Fruit fly (Drosophila melanogaster) whole organism, prepupa: ENCODE measurements around the gene 825-Oak.
"Not testable (repeated sequence)": the region's sequence is repeated elsewhere in the genome, so short reads cannot be mapped to it uniquely, and the experiment has no call there.

Experiments
- CG10631 ChIP-seq: fragments of 200-800 bp; sonication (Bioruptor generic); optimal IDR thresholded peaks from 2 replicates; lab custom pipeline; 2016; ENCODE audit warnings: missing biosample characterization, missing genetic modification characterization
- CG10669 ChIP-seq: fragments of 200-800 bp; sonication (Bioruptor generic); optimal IDR thresholded peaks from 3 replicates; lab custom pipeline; 2018; ENCODE audit warnings: missing biosample characterization, mild to moderate bottlenecking, missing genetic modification characterization, moderate library complexity
- CG11762 ChIP-seq: fragments of 200-800 bp; sonication (Bioruptor generic); optimal IDR thresholded peaks from 3 replicates; lab custom pipeline; 2016; ENCODE audit warnings: missing biosample characterization, missing genetic modification characterization; ENCODE audit not compliant: insufficient read depth
- CG11902 ChIP-seq: fragments of 200-800 bp; sonication (Bioruptor generic); optimal IDR thresholded peaks from 3 replicates; lab custom pipeline; 2016; ENCODE audit warnings: missing biosample characterization, missing genetic modification characterization
- CG15336 ChIP-seq: fragments of 200-800 bp; sonication (Bioruptor generic); IDR thresholded peaks from 2 replicates; pipeline ENCODE4 v1.3.6; 2022; ENCODE audit warnings: missing biosample characterization, missing genetic modification characterization
- CG1621 ChIP-seq: fragments of 200-800 bp; sonication (Bioruptor generic); optimal IDR thresholded peaks from 3 replicates; lab custom pipeline; 2018; ENCODE audit warnings: missing biosample characterization, mild to moderate bottlenecking, missing genetic modification characterization
- CG31627 ChIP-seq: fragments of 200-800 bp; sonication (Bioruptor generic); optimal IDR thresholded peaks from 3 replicates; lab custom pipeline; 2016; ENCODE audit warnings: missing biosample characterization, missing genetic modification characterization
- CG32006 ChIP-seq: fragments of 200-800 bp; sonication (Bioruptor generic); optimal IDR thresholded peaks from 3 replicates; lab custom pipeline; 2017; ENCODE audit warnings: missing biosample characterization, mild to moderate bottlenecking, missing genetic modification characterization
- CG34406 ChIP-seq: fragments of 200-800 bp; sonication (Bioruptor generic); optimal IDR thresholded peaks from 3 replicates; lab custom pipeline; 2016; ENCODE audit warnings: missing biosample characterization, missing genetic modification characterization
- CG3919 ChIP-seq: fragments of 200-800 bp; sonication (Bioruptor generic); optimal IDR thresholded peaks from 3 replicates; lab custom pipeline; 2016; ENCODE audit warnings: missing biosample characterization, missing genetic modification characterization
- CG6163 ChIP-seq: fragments of 200-800 bp; sonication (Bioruptor generic); IDR thresholded peaks from 3 replicates; pipeline ENCODE4 v1.3.6; 2022; ENCODE audit warnings: missing biosample characterization, missing genetic modification characterization
- CG6792 ChIP-seq: fragments of 200-800 bp; sonication (Bioruptor generic); optimal IDR thresholded peaks from 3 replicates; lab custom pipeline; 2016; ENCODE audit warnings: missing biosample characterization, missing genetic modification characterization
- CG7368 ChIP-seq: fragments of 200-800 bp; sonication (Bioruptor generic); optimal IDR thresholded peaks from 3 replicates; lab custom pipeline; 2016; ENCODE audit warnings: missing biosample characterization, missing genetic modification characterization
- CG8119 ChIP-seq: fragments of 200-800 bp; sonication (Bioruptor generic); IDR thresholded peaks from 3 replicates; pipeline ENCODE4 v1.3.6; 2022; ENCODE audit warnings: missing biosample characterization, missing genetic modification characterization
- CG8319 ChIP-seq: fragments of 200-800 bp; sonication (Bioruptor generic); optimal IDR thresholded peaks from 3 replicates; lab custom pipeline; 2016; ENCODE audit warnings: missing biosample characterization, missing genetic modification characterization
- CG8632 ChIP-seq: fragments of 200-800 bp; sonication (Bioruptor generic); optimal IDR thresholded peaks from 3 replicates; lab custom pipeline; 2016; ENCODE audit warnings: missing biosample characterization, missing genetic modification characterization
- Eip75B ChIP-seq: fragments of 200-800 bp; sonication (Bioruptor generic); optimal IDR thresholded peaks from 3 replicates; lab custom pipeline; 2016; ENCODE audit warnings: missing biosample characterization, missing genetic modification characterization
- Eip78C ChIP-seq: fragments of 200-800 bp; sonication (Bioruptor generic); peaks from one replicate; lab custom pipeline; 2016; ENCODE audit warnings: missing biosample characterization, missing genetic modification characterization
- Ets21C ChIP-seq: fragments of 200-800 bp; sonication (Bioruptor generic); optimal IDR thresholded peaks from 3 replicates; lab custom pipeline; 2016; ENCODE audit warnings: missing biosample characterization, missing genetic modification characterization
- Hr38 ChIP-seq: sonication (Bioruptor generic); optimal IDR thresholded peaks from 2 replicates; lab custom pipeline; 2016; ENCODE audit warnings: missing biosample characterization, missing genetic modification characterization
- Hr4 ChIP-seq: fragments of 200-800 bp; sonication (Bioruptor generic); optimal IDR thresholded peaks from 3 replicates; lab custom pipeline; 2016; ENCODE audit warnings: missing biosample characterization, missing genetic modification characterization
- Lpt ChIP-seq: fragments of 200-800 bp; sonication (Bioruptor generic); optimal IDR thresholded peaks from 3 replicates; lab custom pipeline; 2016; ENCODE audit warnings: missing biosample characterization, missing genetic modification characterization
- Met ChIP-seq: fragments of 200-800 bp; sonication (Bioruptor generic); optimal IDR thresholded peaks from 3 replicates; lab custom pipeline; 2016; ENCODE audit warnings: missing biosample characterization, missing genetic modification characterization
- OdsH ChIP-seq: fragments of 200-800 bp; sonication (Bioruptor generic); optimal IDR thresholded peaks from 3 replicates; lab custom pipeline; 2016; ENCODE audit warnings: missing biosample characterization, missing genetic modification characterization
- Smox ChIP-seq: fragments of 200-800 bp; sonication (Bioruptor generic); optimal IDR thresholded peaks from 3 replicates; lab custom pipeline; 2016; ENCODE audit warnings: missing biosample characterization, missing genetic modification characterization
- Sox15 ChIP-seq: fragments of 200-800 bp; sonication (Bioruptor generic); optimal IDR thresholded peaks from 3 replicates; lab custom pipeline; 2016; ENCODE audit warnings: missing biosample characterization, missing genetic modification characterization
- acj6 ChIP-seq: fragments of 200-800 bp; sonication (Bioruptor generic); optimal IDR thresholded peaks from 3 replicates; lab custom pipeline; 2016; ENCODE audit warnings: missing biosample characterization, missing genetic modification characterization
- cyc ChIP-seq: fragments of 200-800 bp; sonication (Bioruptor generic); optimal IDR thresholded peaks from 3 replicates; lab custom pipeline; 2016; ENCODE audit warnings: missing biosample characterization, missing genetic modification characterization
- dac ChIP-seq: fragments of 200-800 bp; sonication (Bioruptor generic); optimal IDR thresholded peaks from 2 replicates; lab custom pipeline; 2017; ENCODE audit warnings: missing biosample characterization, mild to moderate bottlenecking, missing genetic modification characterization
- eg ChIP-seq: fragments of 200-800 bp; sonication (Bioruptor generic); IDR thresholded peaks from 3 replicates; pipeline ENCODE4 v1.3.6; 2022; ENCODE audit warnings: missing biosample characterization, missing genetic modification characterization
- esn ChIP-seq: fragments of 200-800 bp; sonication (Bioruptor generic); optimal IDR thresholded peaks from 2 replicates; lab custom pipeline; 2016; ENCODE audit warnings: missing biosample characterization, mild to moderate bottlenecking, missing genetic modification characterization, moderate library complexity
- fd59A ChIP-seq: fragments of 200-800 bp; sonication (Bioruptor generic); optimal IDR thresholded peaks from 2 replicates; lab custom pipeline; 2017; ENCODE audit warnings: missing biosample characterization, mild to moderate bottlenecking, missing genetic modification characterization, missing genetic modification reagents
- fkh ChIP-seq: fragments of 200-800 bp; sonication (Bioruptor generic); optimal IDR thresholded peaks from 3 replicates; lab custom pipeline; 2017; ENCODE audit warnings: missing biosample characterization, mild to moderate bottlenecking, missing genetic modification characterization, moderate library complexity
- lz ChIP-seq: fragments of 200-800 bp; sonication (Bioruptor generic); optimal IDR thresholded peaks from 3 replicates; lab custom pipeline; 2016; ENCODE audit warnings: missing biosample characterization, missing genetic modification characterization
- net ChIP-seq: fragments of 200-800 bp; sonication (Bioruptor generic); optimal IDR thresholded peaks from 3 replicates; lab custom pipeline; 2016; ENCODE audit warnings: missing biosample characterization, missing genetic modification characterization
- salr ChIP-seq, 2 experiments: fragments of 200-800 bp; sonication (Bioruptor generic); optimal IDR thresholded peaks; 3 replicates each; lab custom pipeline; 2016 to 2018; ENCODE audit warnings: missing biosample characterization in 2 of 2, missing genetic modification characterization in 2 of 2, mild to moderate bottlenecking in 1 of 2
- spab ChIP-seq: fragments of 200-800 bp; sonication (Bioruptor generic); optimal IDR thresholded peaks from 2 replicates; lab custom pipeline; 2017; ENCODE audit warnings: missing biosample characterization, mild to moderate bottlenecking, missing genetic modification characterization, missing genetic modification reagents
- ss ChIP-seq, 2 experiments: fragments of 200-800 bp; sonication (Bioruptor generic); optimal IDR thresholded peaks; 2 replicates in 1 of 2; 3 replicates in 1 of 2; lab custom pipeline; 2017 to 2018; ENCODE audit warnings: mild to moderate bottlenecking in 2 of 2, missing biosample characterization in 2 of 2, missing genetic modification characterization in 2 of 2, moderate library complexity in 1 of 2
- svp ChIP-seq: fragments of 200-800 bp; sonication (Bioruptor generic); peaks from one replicate; lab custom pipeline; 2016; ENCODE audit warnings: missing biosample characterization, missing genetic modification characterization

Gene 825-Oak

dm6 chr3L:19472128-19472527, at the start of gene 825-Oak, which contains the start of gene CG12519:
825-Oak (minus strand) TSS chr3L:19472228.
CG12519 (plus strand) TSS chr3L:19472491.
- not testable (repeated sequence) for TF ChIP-seq CG1621 (tag; lab: Kevin White, UChicago); eg (GFP tag; lab: Robert Waterston, UW); dac (GFP tag; lab: Kevin White, UChicago)
- TF ChIP-seq, all 60 proteins: peak for 0; not testable (repeated sequence) for 60

- TF ChIP-seq acj6 (GFP tag; lab: Kevin White, UChicago) (no peak), CG8632 (GFP tag; lab: Kevin White, UChicago) (no peak), eg (GFP tag; lab: Robert Waterston, UW) (0 out of 3 replicates have a peak, but pooled peaks have one; percentile 29), CG32006 (GFP tag; lab: Kevin White, UChicago) (no peak)
Observed at dm6 chr3L:19521093-19521492, 49.1 kb upstream of the 825-Oak start.

- TF ChIP-seq Lpt (GFP tag; lab: Kevin White, UChicago) (peak; percentile 4), Eip78C (GFP tag; lab: Kevin White, UChicago) (peak; percentile 18), CG34406 (GFP tag; lab: Kevin White, UChicago) (no peak), CG15336 (GFP tag; lab: Robert Waterston, UW) (peak; percentile 36; the same call in 1 of the 2 replicates), fd59A (GFP tag; lab: Kevin White, UChicago) (no peak), Hr38 (GFP tag; lab: Kevin White, UChicago) (no peak)
Observed at dm6 chr3L:19520645-19521044, 48.6 kb upstream of the 825-Oak start, which contains the start of gene Cpr76Bc. Cpr76Bc (plus strand) TSS chr3L:19520945.

dm6 chr3L:19519349-19519748, 47.3 kb upstream of the 825-Oak start, which contains the start of gene Cpr76Bb:
Cpr76Bb (plus strand) TSS chr3L:19519649.
- no peak for TF ChIP-seq CG1621 (tag; lab: Kevin White, UChicago)
- no peak for TF ChIP-seq CG31627 (GFP tag; lab: Kevin White, UChicago)
- TF ChIP-seq CG11902 (GFP tag; lab: Kevin White, UChicago): no peak
- no peak for TF ChIP-seq ss (GFP tag; optimal IDR thresholded peaks at IDR 0.05; lab: Kevin White, UChicago)
- TF ChIP-seq lz: no peak

dm6 chr3L:19518232-19518631, 46.2 kb upstream of the 825-Oak start, which contains the start of gene Cpr76Ba:
Cpr76Ba (minus strand) TSS chr3L:19518332.
- TF ChIP-seq spab: no peak
- no peak for TF ChIP-seq fd59A (GFP tag; lab: Kevin White, UChicago)
- TF ChIP-seq CG11902 (GFP tag; lab: Kevin White, UChicago): no peak
- TF ChIP-seq, all 60 proteins: peak for 0

DNA sequence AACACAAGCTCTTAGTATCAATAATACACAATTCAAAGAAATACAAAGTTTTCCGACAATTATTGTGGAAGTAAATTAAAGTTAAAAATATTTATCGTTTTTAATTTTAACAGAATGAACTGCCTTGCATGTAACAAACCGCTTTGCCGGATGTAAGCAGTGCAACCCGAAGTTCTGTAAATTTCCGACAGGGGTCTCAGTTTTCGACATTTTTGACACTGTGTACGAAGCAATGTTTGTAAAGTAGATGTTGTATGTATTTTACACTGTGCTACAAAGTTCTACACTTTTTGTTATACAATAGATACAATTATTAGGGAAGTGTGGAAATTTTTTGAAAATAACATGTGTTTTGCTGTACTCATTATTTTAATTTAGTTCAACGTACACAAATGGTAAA, 44.5 kb upstream of the 825-Oak start:
- peak; percentile 33 for TF ChIP-seq CG34406 (GFP tag; lab: Kevin White, UChicago)
- TF ChIP-seq fkh: no peak
- TF ChIP-seq net (GFP tag; lab: Kevin White, UChicago): peak; percentile 29
- TF ChIP-seq Met (GFP tag; lab: Kevin White, UChicago): peak; percentile 36
- TF ChIP-seq Smox (GFP tag; lab: Kevin White, UChicago): peak; percentile 18
- peak; percentile 79 for TF ChIP-seq Eip78C (GFP tag; lab: Kevin White, UChicago)
- peak; percentile 63 for TF ChIP-seq CG11902 (GFP tag; lab: Kevin White, UChicago)
- peak; percentile 56 for TF ChIP-seq CG10631
- peak; percentile 71 for TF ChIP-seq Eip75B
- TF ChIP-seq cyc (GFP tag; lab: Kevin White, UChicago): peak; percentile 82
- TF ChIP-seq CG31627 (GFP tag; lab: Kevin White, UChicago): peak; percentile 75
- TF ChIP-seq Ets21C (GFP tag; lab: Kevin White, UChicago): peak; percentile 27
- peak; percentile 47 for TF ChIP-seq CG6792
- no peak for TF ChIP-seq CG8119 (GFP tag; lab: Robert Waterston, UW)
- TF ChIP-seq CG10669: peak; percentile 34
- TF ChIP-seq fd59A (GFP tag; lab: Kevin White, UChicago): no peak
- TF ChIP-seq CG8319 (GFP tag; lab: Kevin White, UChicago): peak; percentile 39
- no peak for TF ChIP-seq ss (GFP tag; optimal IDR thresholded peaks at IDR 0.05; lab: Kevin White, UChicago)
- peak; percentile 43 for TF ChIP-seq CG11762 (GFP tag; lab: Kevin White, UChicago)
- TF ChIP-seq esn (GFP tag; lab: Kevin White, UChicago): no peak
- peak; percentile 64 for TF ChIP-seq OdsH (GFP tag; lab: Kevin White, UChicago)
- TF ChIP-seq Hr4 (GFP tag; lab: Kevin White, UChicago): peak; percentile 10
- TF ChIP-seq salr (GFP tag; optimal IDR thresholded peaks at IDR 0.05; lab: Kevin White, UChicago): peak in 1 of 2 experiments; percentile 73
- peak; percentile 64 for TF ChIP-seq svp
- peak; percentile 55 for TF ChIP-seq CG7368 (GFP tag; lab: Kevin White, UChicago)
- TF ChIP-seq CG1621 (tag; lab: Kevin White, UChicago): no peak
- peak; percentile 70 for TF ChIP-seq CG3919 (GFP tag; lab: Kevin White, UChicago)
- peak; percentile 40 for TF ChIP-seq acj6 (GFP tag; lab: Kevin White, UChicago)
- peak; percentile 85 for TF ChIP-seq CG6163 (GFP tag; lab: Robert Waterston, UW)
- TF ChIP-seq eg (GFP tag; lab: Robert Waterston, UW): peak; percentile 75
- TF ChIP-seq Sox15 (GFP tag; lab: Kevin White, UChicago): peak; percentile 34
- TF ChIP-seq dac (GFP tag; lab: Kevin White, UChicago): peak; percentile 32
